Fruit fly (Drosophila melanogaster) whole organism, larva: Measurements from ENCODE around the gene Gp93.
A peak's percentile ranks its signal among the peaks of the same experiment; 100 is the strongest.

Experiments
- noc ChIP-seq: fragments of 200-800 bp; sonication (Bioruptor generic); optimal IDR thresholded peaks from 3 replicates; lab custom pipeline; 2019; ENCODE audit warnings: missing biosample characterization, mild to moderate bottlenecking, missing genetic modification characterization, moderate library complexity

Gp93 gene

dm6 chr3R:27988647-27989430 is 40.3 kb downstream of the Gp93 start:
- peak; percentile 13 for TF ChIP-seq noc (tag; lab: Kevin White, UChicago)

- TF ChIP-seq noc (tag; lab: Kevin White, UChicago) = no peak
These were observed 42.1 kb downstream of the Gp93 start, which contains the start of gene CG4815 for dm6 chr3R:27990651-27991050. TSS of gene CG4815 (minus strand) at chr3R:27990751.
